Worm (Caenorhabditis elegans) whole organism, young adult: ENCODE data around the gene T23E1.1.

ENCODE experiments used
- B0336.3 ChIP-seq: fragments of 200-800 bp; sonication (Bioruptor generic); IDR thresholded peaks from 2 replicates; pipeline ENCODE4 v1.3.6; 2022; ENCODE audit warnings: missing genetic modification characterization, missing compliant biosample characterization
- F10E7.11 ChIP-seq: sonication (generic microtip); optimal IDR thresholded peaks from 2 replicates; lab custom pipeline; 2017; ENCODE audit warnings: mild to moderate bottlenecking, missing genetic modification characterization, moderate library complexity, missing compliant biosample characterization
- F39B2.1 ChIP-seq: fragments of 200-800 bp; sonication (Bioruptor generic); IDR thresholded peaks from 2 replicates; pipeline ENCODE4 v1.3.6; 2022; ENCODE audit warnings: missing genetic modification reagents, missing genetic modification characterization, missing compliant biosample characterization
- F57A8.1 ChIP-seq: fragments of 200-800 bp; sonication (Bioruptor generic); optimal IDR thresholded peaks from 2 replicates; lab custom pipeline; 2018; ENCODE audit warnings: mild to moderate bottlenecking, missing genetic modification characterization, moderate library complexity, missing compliant biosample characterization
- F57C9.4 ChIP-seq: sonication (generic microtip); optimal IDR thresholded peaks from 2 replicates; lab custom pipeline; 2017; ENCODE audit warnings: mild to moderate bottlenecking, missing genetic modification characterization, missing compliant biosample characterization
- Y53F4B.3 ChIP-seq: fragments of 200-800 bp; sonication (Bioruptor generic); IDR thresholded peaks from 2 replicates; pipeline ENCODE4 v1.3.6; 2022; ENCODE audit warnings: missing genetic modification reagents, missing genetic modification characterization, missing compliant biosample characterization
- Y67H2A.10 ChIP-seq: fragments of 200-800 bp; sonication (Bioruptor generic); conservative IDR thresholded peaks from 2 replicates; pipeline ENCODE4 v1.3.6; 2022; ENCODE audit warnings: missing genetic modification reagents, missing genetic modification characterization, missing compliant biosample characterization
- Y95B8A.8 ChIP-seq: fragments of 200-800 bp; sonication (Bioruptor generic); IDR thresholded peaks from 2 replicates; pipeline ENCODE4 v1.3.6; 2022; ENCODE audit warnings: missing genetic modification reagents, missing genetic modification characterization, missing compliant biosample characterization
- ama-1 ChIP-seq, 3 experiments: fragments of 150-350 bp in 1 of 3; sonication (generic microtip) in 2 of 3; optimal IDR thresholded peaks; 2 replicates each; lab custom pipeline; 2014 to 2018; ENCODE audit warnings: missing biosample characterization in 2 of 3, missing genetic modification characterization in 2 of 3, missing genetic modification reagents in 2 of 3
- aptf-2 ChIP-seq: fragments of 200-800 bp; sonication (Bioruptor generic); conservative IDR thresholded peaks from 2 replicates; pipeline ENCODE4 v1.3.6; 2022; ENCODE audit warnings: missing genetic modification reagents, missing genetic modification characterization, missing compliant biosample characterization
- atf-7 ChIP-seq: sonication (generic microtip); optimal IDR thresholded peaks from 2 replicates; lab custom pipeline; 2017; ENCODE audit warnings: mild to moderate bottlenecking, missing genetic modification characterization, missing compliant biosample characterization
- bed-1 ChIP-seq: fragments of 200-800 bp; sonication (Bioruptor generic); IDR thresholded peaks from 2 replicates; pipeline ENCODE4 v1.3.6; 2022; ENCODE audit warnings: missing genetic modification reagents, missing genetic modification characterization, missing compliant biosample characterization
- bed-2 ChIP-seq: fragments of 200-800 bp; sonication (Bioruptor generic); IDR thresholded peaks from 2 replicates; pipeline ENCODE4 v1.3.6; 2022; ENCODE audit warnings: missing genetic modification reagents, missing genetic modification characterization, missing compliant biosample characterization
- ceh-100 ChIP-seq: fragments of 200-800 bp; sonication (Bioruptor generic); IDR thresholded peaks from 2 replicates; pipeline ENCODE4 v1.3.6; 2022; ENCODE audit warnings: missing genetic modification reagents, missing genetic modification characterization, missing compliant biosample characterization
- ceh-27 ChIP-seq: fragments of 200-800 bp; sonication (Bioruptor generic); optimal IDR thresholded peaks from 2 replicates; lab custom pipeline; 2018; ENCODE audit warnings: mild to moderate bottlenecking, missing genetic modification characterization, moderate library complexity, missing compliant biosample characterization
- gei-17 ChIP-seq: fragments of 200-800 bp; sonication (Bioruptor generic); optimal IDR thresholded peaks from 2 replicates; lab custom pipeline; 2018; ENCODE audit warnings: mild to moderate bottlenecking, missing genetic modification characterization, missing compliant biosample characterization
- hlh-26 ChIP-seq: fragments of 200-800 bp; sonication (Bioruptor generic); conservative IDR thresholded peaks from 2 replicates; pipeline ENCODE4 v1.3.6; 2022; ENCODE audit warnings: missing genetic modification reagents, missing genetic modification characterization, missing compliant biosample characterization
- hmg-20 ChIP-seq: fragments of 200-800 bp; sonication (Bioruptor generic); IDR thresholded peaks from 2 replicates; pipeline ENCODE4 v1.3.6; 2022; ENCODE audit warnings: missing genetic modification reagents, missing genetic modification characterization, missing compliant biosample characterization
- hrde-1 ChIP-seq: sonication (generic microtip); optimal IDR thresholded peaks from 2 replicates; lab custom pipeline; 2016; ENCODE audit warnings: missing genetic modification characterization, mild to moderate bottlenecking, missing compliant biosample characterization, moderate library complexity, missing genotype, missing genetic modification reagents, borderline replicate concordance
- let-526 ChIP-seq: fragments of 200-800 bp; sonication (Bioruptor generic); IDR thresholded peaks from 2 replicates; pipeline ENCODE4 v1.3.6; 2022; ENCODE audit warnings: missing genetic modification reagents, missing genetic modification characterization, missing compliant biosample characterization
- let-607 ChIP-seq, 2 experiments: fragments of 200-800 bp in 1 of 2; sonication (Bioruptor generic) in 1 of 2; sonication (generic microtip) in 1 of 2; optimal IDR thresholded peaks; 2 replicates each; lab custom pipeline; 2016 to 2018; ENCODE audit warnings: mild to moderate bottlenecking in 2 of 2, missing compliant biosample characterization in 2 of 2, missing genetic modification characterization in 2 of 2, moderate library complexity in 2 of 2, missing genotype in 1 of 2
- lin-35 ChIP-seq, 3 experiments: fragments of 150-350 bp in 2 of 3; sonication (generic microtip) in 1 of 3; optimal IDR thresholded peaks; 2 replicates each; lab custom pipeline; 2014 to 2018; ENCODE audit warnings: missing biosample characterization in 3 of 3, missing genetic modification characterization in 3 of 3, missing genetic modification reagents in 3 of 3
- lin-40 ChIP-seq: sonication (generic microtip); optimal IDR thresholded peaks from 2 replicates; lab custom pipeline; 2016; ENCODE audit warnings: missing genetic modification characterization, mild to moderate bottlenecking, missing compliant biosample characterization, missing genotype, missing genetic modification reagents
- madf-10 ChIP-seq: sonication (generic microtip); optimal IDR thresholded peaks from 2 replicates; lab custom pipeline; 2016; ENCODE audit warnings: mild to moderate bottlenecking, missing genetic modification characterization, missing compliant biosample characterization
- madf-6 ChIP-seq: fragments of 200-800 bp; sonication (Bioruptor generic); IDR thresholded peaks from 2 replicates; pipeline ENCODE4 v1.3.6; 2022; ENCODE audit warnings: missing genetic modification reagents, missing genetic modification characterization, missing compliant biosample characterization
- madf-8 ChIP-seq: fragments of 200-800 bp; sonication (Bioruptor generic); conservative IDR thresholded peaks from 2 replicates; pipeline ENCODE4 v1.3.6; 2022; ENCODE audit warnings: missing genetic modification reagents, missing genetic modification characterization, missing compliant biosample characterization
- pbrm-1 ChIP-seq: fragments of 200-800 bp; sonication (Bioruptor generic); IDR thresholded peaks from 2 replicates; pipeline ENCODE4 v1.3.6; 2022; ENCODE audit warnings: missing genetic modification reagents, missing genetic modification characterization, missing compliant biosample characterization
- repo-1 ChIP-seq: sonication (generic microtip); optimal IDR thresholded peaks from 2 replicates; lab custom pipeline; 2017; ENCODE audit warnings: mild to moderate bottlenecking, missing genetic modification characterization, missing compliant biosample characterization
- ztf-18 ChIP-seq: sonication (generic microtip); optimal IDR thresholded peaks from 2 replicates; lab custom pipeline; 2016; ENCODE audit warnings: missing genotype, mild to moderate bottlenecking, missing genetic modification characterization, missing compliant biosample characterization
- ztf-25 ChIP-seq: fragments of 200-800 bp; sonication (Bioruptor generic); IDR thresholded peaks from 2 replicates; pipeline ENCODE4 v1.3.6; 2022; ENCODE audit warnings: missing genetic modification reagents, missing genetic modification characterization, missing compliant biosample characterization
- ztf-3 ChIP-seq: fragments of 200-800 bp; sonication (Bioruptor generic); optimal IDR thresholded peaks from 2 replicates; lab custom pipeline; 2018; ENCODE audit warnings: mild to moderate bottlenecking, missing genetic modification characterization, missing compliant biosample characterization

The T23E1.1 gene

ce11 chrIV:3191466-3191865 lies 40.3 kb downstream of the T23E1.1 start, which contains the start of gene Y67D8B.2:
Y67D8B.2 (minus strand) TSS chrIV:3191566.
- TF ChIP-seq Y53F4B.3 (GFP tag; lab: Robert Waterston, UW) (no peak), F57A8.1 (GFP tag; lab: Kevin White, UChicago) (no peak), lin-40 (tag; lab: Kevin White, UChicago) (no peak), F10E7.11 (tag; lab: Kevin White, UChicago) (no peak)
- TF ChIP-seq, all 124 proteins: peak for 0

ce11 chrIV:3196367-3196766 lies 45.2 kb downstream of the T23E1.1 start:
- TF ChIP-seq bed-1 (GFP tag; lab: Robert Waterston, UW) (no peak), bed-2 (GFP tag; lab: Robert Waterston, UW) (no peak), ztf-25 (GFP tag; lab: Robert Waterston, UW) (no peak), let-526 (GFP tag; lab: Robert Waterston, UW) (no peak), Y67H2A.10 (GFP tag; lab: Robert Waterston, UW) (no peak), ceh-100 (GFP tag; lab: Robert Waterston, UW) (no peak)

- TF ChIP-seq aptf-2 (GFP tag; lab: Robert Waterston, UW), result no peak
- no peak for TF ChIP-seq madf-10
- no peak for TF ChIP-seq madf-8 (GFP tag; lab: Robert Waterston, UW)
- TF ChIP-seq F39B2.1 (GFP tag; lab: Robert Waterston, UW), result no peak
- no peak for TF ChIP-seq repo-1 (tag; lab: Kevin White, UChicago)
- TF ChIP-seq ceh-27 (GFP tag; lab: Kevin White, UChicago), result no peak
- no peak for TF ChIP-seq atf-7
- TF ChIP-seq lin-35 (GFP tag; optimal IDR thresholded peaks at IDR 0.05; lab: Kevin White, UChicago), result no peak
- no peak for TF ChIP-seq Y95B8A.8 (GFP tag; lab: Robert Waterston, UW)
- no peak for TF ChIP-seq madf-6 (GFP tag; lab: Robert Waterston, UW)
- TF ChIP-seq ztf-3 (GFP tag; lab: Kevin White, UChicago), result no peak
- TF ChIP-seq hrde-1 (tag; lab: Kevin White, UChicago), result no peak
- TF ChIP-seq ztf-18 (tag; lab: Kevin White, UChicago), result no peak
- TF ChIP-seq let-607 (tag; optimal IDR thresholded peaks at IDR 0.05; lab: Kevin White, UChicago), result no peak
- no peak for TF ChIP-seq pbrm-1 (GFP tag; lab: Robert Waterston, UW)
- TF ChIP-seq gei-17 (GFP tag; lab: Kevin White, UChicago), result no peak
- no peak for TF ChIP-seq ama-1 (optimal IDR thresholded peaks at IDR 0.05; lab: Kevin White, UChicago)
- no peak for TF ChIP-seq ama-1 (GFP tag; optimal IDR thresholded peaks at IDR 0.05; lab: Kevin White, UChicago)
- no peak for TF ChIP-seq F57C9.4 (tag; lab: Kevin White, UChicago)
- no peak for TF ChIP-seq hmg-20 (GFP tag; lab: Robert Waterston, UW)
These were observed 47.9 kb downstream of the T23E1.1 start for ce11 chrIV:3199041-3199440.

- TF ChIP-seq hlh-26 (GFP tag; lab: Robert Waterston, UW) (no peak), aptf-2 (GFP tag; lab: Robert Waterston, UW) (no peak), B0336.3 (GFP tag; lab: Robert Waterston, UW) (no peak)
These were observed 51.0 kb downstream of the T23E1.1 start, which contains the start of the genes Y67D8B.3 and Y67D8B.5 for ce11 chrIV:3202111-3202510. Y67D8B.3 (minus strand) TSS chrIV:3202211. Y67D8B.5 (plus strand) TSS chrIV:3202343.
